1 fruit fly cellular context compared by ENCODE assay signal in the genomic region with DNA sequence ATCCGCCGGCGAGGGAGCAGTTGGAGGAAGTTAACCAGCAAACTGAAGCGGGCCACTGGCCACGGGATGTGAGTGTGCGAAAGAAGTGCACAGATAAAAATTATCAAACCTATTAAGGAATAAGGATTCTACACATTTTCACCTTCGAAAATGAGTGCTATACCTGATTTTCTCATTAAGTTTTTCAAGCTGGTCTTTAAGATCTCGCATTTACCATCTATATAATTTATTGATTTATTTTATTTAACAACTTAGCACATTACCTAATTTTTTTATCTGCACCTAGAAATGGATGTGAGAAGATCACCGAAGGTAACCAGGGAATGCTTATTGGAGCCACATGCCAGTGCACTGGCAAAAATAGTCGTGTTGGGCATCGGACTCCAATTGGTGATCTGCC.
A peak's percentile ranks its signal among the peaks of the same experiment; 100 is the strongest.
TF ChIP-seq lines count a peak whose summit lies in the region.

No protein-coding gene starts in this region.

TF ChIP-seq in whole organism, prepupa, 60 proteins besides CTCF, POLR2A, EP300 and RAD21 (continued from another document):
- TF ChIP-seq CG6792 (GFP tag; optimal IDR thresholded peaks at IDR 0.05; lab: Kevin White, UChicago) (peak; percentile 4), salr (GFP tag; optimal IDR thresholded peaks at IDR 0.05; lab: Kevin White, UChicago) (no peak), CG8319 (GFP tag; optimal IDR thresholded peaks at IDR 0.05; lab: Kevin White, UChicago) (no peak), CG11762 (GFP tag; optimal IDR thresholded peaks at IDR 0.05; lab: Kevin White, UChicago; ENCODE audit: insufficient read depth) (no peak), Sox14 (GFP tag; optimal IDR thresholded peaks at IDR 0.05; lab: Kevin White, UChicago) (no peak), eg (GFP tag; IDR thresholded peaks at IDR 0.05; lab: Robert Waterston, UW) (no peak), achi (GFP tag; optimal IDR thresholded peaks at IDR 0.05; lab: Kevin White, UChicago) (peak; percentile 3), Hr4 (GFP tag; optimal IDR thresholded peaks at IDR 0.05; lab: Kevin White, UChicago) (no peak), dac (GFP tag; optimal IDR thresholded peaks at IDR 0.05; lab: Kevin White, UChicago) (no peak), CG10669 (GFP tag; optimal IDR thresholded peaks at IDR 0.05; lab: Kevin White, UChicago) (peak; percentile 36), CG6808 (GFP tag; optimal IDR thresholded peaks at IDR 0.05; lab: Kevin White, UChicago) (peak; percentile 41), Hr39 (GFP tag; optimal IDR thresholded peaks at IDR 0.05; lab: Kevin White, UChicago) (no peak), vri (GFP tag; optimal IDR thresholded peaks at IDR 0.05; lab: Kevin White, UChicago) (no peak), spab (GFP tag; optimal IDR thresholded peaks at IDR 0.05; lab: Kevin White, UChicago) (peak; percentile 41), CG11902 (GFP tag; optimal IDR thresholded peaks at IDR 0.05; lab: Kevin White, UChicago) (no peak)
TF ChIP-seq in whole organism, prepupa: peak in this region for 20.
